Worm (Caenorhabditis elegans): Measurements from ENCODE around the gene K09A9.8.

The K09A9.8 gene

DNA sequence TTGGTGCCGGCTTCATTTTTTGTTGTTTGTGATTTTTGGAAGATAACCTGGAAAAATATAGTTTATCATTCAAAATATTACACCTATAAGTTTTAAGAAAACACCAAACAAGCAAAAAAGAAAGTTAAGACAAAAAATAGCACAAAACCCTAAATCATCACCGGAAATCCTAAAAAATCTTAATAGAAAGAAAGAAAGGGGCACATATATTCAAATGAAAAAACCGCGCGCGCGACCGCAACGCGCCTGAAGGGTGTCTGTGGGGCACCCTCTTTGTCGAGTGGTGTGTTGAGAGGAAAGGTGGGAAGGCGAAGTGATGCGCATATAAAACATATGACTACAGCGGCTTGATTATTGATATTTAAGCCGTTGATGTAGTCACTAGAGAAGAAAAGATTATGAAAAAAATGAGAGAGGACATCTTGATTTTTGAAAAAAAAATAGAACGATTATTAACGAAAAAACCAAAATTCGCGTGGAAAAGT, 16.8 kb upstream of the K09A9.8 start, which contains the start of gene K09E9.3:
K09E9.3 (minus strand) TSS at position 51 of the 485 bp plus-strand sequence.
- TF ChIP-seq unc-62 (GFP tag; optimal IDR thresholded peaks at IDR 0.05), result no peak

DNA sequence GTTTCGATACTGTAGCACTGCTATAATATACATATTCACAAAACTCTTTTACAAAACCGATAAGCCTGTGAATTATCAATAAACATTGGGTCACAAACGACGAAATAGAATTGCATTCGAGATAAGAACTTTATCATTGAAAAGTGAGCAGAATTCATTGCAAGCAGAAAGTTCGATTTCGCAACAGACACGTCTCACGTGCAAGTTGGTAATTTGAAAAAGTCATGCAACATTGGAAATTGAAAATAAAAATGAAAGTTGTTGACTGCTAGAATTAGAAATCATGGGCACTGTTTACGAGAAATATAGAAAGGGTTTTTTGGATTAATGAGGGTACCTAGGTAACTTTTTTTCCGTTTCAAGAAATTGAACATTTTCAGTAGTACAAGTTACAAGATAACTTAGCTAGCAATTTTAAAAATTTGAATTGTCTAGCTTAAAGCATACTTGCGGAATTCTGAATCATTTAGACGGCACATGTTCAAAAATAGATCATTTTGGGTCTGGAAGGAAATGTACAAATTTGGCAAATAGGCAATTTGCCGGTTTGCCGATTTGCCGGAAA, 13.6 kb upstream of the K09A9.8 start:
- no peak for TF ChIP-seq unc-62 (GFP tag; optimal IDR thresholded peaks at IDR 0.05)

DNA sequence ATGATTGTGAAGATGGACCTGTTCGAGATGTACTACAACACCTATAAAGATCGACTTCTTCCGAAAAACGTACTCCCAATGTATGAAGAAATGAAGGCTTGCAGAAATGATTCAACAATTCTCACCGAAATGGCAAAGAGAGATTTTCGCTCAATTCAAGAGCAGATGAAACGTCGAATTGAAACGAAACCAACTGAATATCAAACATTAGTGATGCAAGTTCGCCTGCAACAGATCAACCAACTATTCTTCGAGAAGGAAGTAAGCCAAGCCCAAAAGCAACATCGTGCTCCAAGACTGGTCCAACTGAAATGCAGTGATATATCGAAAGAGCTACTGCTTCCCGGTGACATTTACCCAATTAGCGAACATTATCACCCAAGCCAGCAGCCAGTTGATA, 12.7 kb upstream of the K09A9.8 start:
- no peak for TF ChIP-seq unc-62 (GFP tag; optimal IDR thresholded peaks at IDR 0.05)

DNA sequence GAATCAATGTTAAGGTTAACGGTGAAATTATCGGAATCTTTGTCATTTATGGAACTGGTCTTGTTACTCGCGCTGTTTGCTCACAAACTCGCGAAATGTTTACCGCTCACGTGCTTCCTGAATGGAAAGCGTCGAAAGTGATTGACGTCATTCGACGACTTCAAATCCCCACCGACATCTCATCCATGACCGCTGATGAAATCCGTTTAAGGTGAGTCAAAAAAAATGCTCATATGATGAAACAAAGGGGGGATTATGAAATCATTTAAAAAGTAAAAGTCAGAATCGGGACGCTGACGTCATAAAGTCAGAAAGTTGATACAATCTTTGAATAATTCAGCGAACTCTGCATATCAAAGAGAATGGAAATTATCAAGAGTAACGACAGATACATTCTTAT, 11.6 kb upstream of the K09A9.8 start:
- TF ChIP-seq unc-62 (GFP tag; optimal IDR thresholded peaks at IDR 0.05), result no peak

DNA sequence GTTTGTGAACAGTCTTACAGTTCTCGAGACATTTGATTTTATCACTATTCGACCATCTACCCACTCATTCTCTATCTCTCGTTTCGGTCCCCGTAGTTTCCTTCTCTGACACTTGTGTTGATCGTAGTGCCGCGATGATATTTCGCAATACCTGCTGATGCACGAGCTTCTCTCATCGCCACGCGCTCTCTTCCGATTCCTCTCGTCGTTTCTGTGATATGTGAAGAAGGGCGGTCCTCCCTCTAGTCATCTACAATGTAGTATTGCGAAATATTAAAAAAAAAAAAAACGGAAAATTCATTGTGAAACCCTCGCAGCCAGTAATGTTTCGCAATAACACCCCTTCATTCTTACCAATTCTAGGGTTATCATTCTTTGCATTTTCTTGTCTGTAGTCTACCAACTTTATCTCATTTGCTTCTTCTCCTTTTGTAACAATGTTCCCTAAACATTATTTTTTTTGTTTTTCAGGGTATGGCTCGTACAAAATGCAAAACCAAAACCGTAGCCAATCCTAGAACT, 10.6 kb upstream of the K09A9.8 start, which contains the start of gene nipi-3:
nipi-3 (plus strand) TSS at position 472 of the 522 bp plus-strand sequence.
- no peak for TF ChIP-seq unc-62 (GFP tag; optimal IDR thresholded peaks at IDR 0.05)

ce11 chrX:15606585-15607276, 9.8 kb upstream of the K09A9.8 start, which contains the start of gene rab-14:
Gene rab-14 (minus strand): TSS chrX:15606635.
- TF ChIP-seq unc-62 (GFP tag; optimal IDR thresholded peaks at IDR 0.05), result no peak

- TF ChIP-seq unc-62 (GFP tag; optimal IDR thresholded peaks at IDR 0.05), result no peak
Measured at ce11 chrX:15604236-15604635, 7.3 kb upstream of the K09A9.8 start.

- no peak for TF ChIP-seq unc-62 (GFP tag; optimal IDR thresholded peaks at IDR 0.05)
Measured at ce11 chrX:15600512-15601117, 3.6 kb upstream of the K09A9.8 start, which contains the start of gene ent-2. Gene ent-2 (plus strand): TSS chrX:15601067.

ce11 chrX:15599925-15600324, 2.9 kb upstream of the K09A9.8 start:
- TF ChIP-seq unc-62 (GFP tag; optimal IDR thresholded peaks at IDR 0.05), result no peak

DNA sequence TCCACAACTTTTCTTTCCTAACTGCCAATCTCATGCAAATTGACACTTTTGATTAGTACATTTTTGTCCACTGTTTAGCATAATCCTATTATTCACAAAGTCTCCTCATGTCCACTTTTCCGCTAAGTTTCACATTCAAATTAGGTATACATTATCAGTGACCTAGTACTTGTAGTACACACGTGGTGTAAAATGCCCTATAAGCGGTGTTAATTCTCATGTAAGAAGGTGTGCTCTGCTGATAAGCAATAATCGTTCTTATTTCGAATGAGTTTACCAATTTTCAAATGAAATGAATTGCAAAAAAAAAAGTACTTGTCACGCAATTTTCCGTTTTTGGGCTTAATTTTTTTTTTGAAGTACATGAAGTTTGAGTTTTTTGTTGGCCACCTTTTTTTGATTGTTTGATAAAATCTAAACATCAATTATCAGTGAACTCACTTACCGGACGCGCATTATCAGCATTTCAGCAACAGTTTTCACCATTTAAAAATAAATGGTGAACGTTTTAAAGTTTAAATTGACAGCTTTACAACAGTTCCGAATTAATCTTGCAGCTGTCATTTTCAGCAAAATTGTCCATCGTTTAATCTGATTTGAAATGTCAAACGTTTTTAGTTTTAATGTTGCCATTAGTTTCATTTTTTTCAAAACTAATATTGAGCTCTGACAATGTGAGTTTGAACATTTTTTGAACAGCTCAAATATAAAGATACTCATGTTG, 1.8 kb upstream of the K09A9.8 start:
- no peak for TF ChIP-seq unc-62 (GFP tag; optimal IDR thresholded peaks at IDR 0.05)

DNA sequence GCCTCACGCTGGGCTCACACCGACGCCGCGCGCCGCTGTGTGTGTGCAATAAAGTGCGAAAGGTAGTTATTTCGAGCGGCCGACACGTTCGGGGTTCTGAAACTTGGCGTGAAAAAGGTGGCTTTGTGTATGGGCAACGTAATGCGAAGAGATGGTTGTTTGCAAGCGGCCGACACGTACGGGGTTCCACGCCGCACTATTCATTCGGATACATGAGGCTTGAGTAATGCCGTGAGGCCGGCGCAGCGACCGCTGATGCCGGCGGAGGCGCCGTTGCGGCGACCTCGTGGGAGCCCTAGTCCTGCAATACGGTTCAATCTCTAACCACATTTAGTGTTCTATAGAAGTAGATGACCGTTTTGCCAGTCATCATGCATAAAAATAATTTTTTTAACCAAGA, 3.0 kb downstream of the K09A9.8 start:
- no peak for TF ChIP-seq unc-62 (GFP tag; optimal IDR thresholded peaks at IDR 0.05)

- no peak for TF ChIP-seq unc-62 (GFP tag; optimal IDR thresholded peaks at IDR 0.05)
Measured at ce11 chrX:15593366-15593765, 3.6 kb downstream of the K09A9.8 start.

DNA sequence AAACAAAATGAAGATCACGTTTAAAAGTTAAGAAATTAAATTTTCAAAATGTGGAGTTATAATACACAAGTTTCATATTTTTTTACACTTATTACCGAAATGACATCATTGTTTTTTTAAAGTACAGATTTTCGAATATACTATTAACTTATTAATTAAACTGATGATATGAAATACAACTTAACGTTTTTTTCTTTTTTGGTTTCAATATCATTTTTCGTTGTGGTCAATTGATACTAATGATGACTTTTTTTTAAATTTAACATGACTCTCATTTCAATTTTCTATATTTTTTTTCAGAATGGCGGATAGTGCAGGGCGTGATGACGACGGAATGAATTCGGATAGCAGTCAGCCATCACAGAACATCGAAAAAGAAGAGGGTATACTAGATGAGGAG, 5.9 kb downstream of the K09A9.8 start, which contains the start of gene usp-33:
usp-33 (plus strand) TSS at position 301 of the 400 bp plus-strand sequence.
- TF ChIP-seq unc-62 (GFP tag; optimal IDR thresholded peaks at IDR 0.05), result no peak

- no peak for TF ChIP-seq unc-62 (GFP tag; optimal IDR thresholded peaks at IDR 0.05)
Measured at ce11 chrX:15590347-15590928, 6.5 kb downstream of the K09A9.8 start, which contains the start of gene gas-1. Gene gas-1 (minus strand): TSS chrX:15590397.

DNA sequence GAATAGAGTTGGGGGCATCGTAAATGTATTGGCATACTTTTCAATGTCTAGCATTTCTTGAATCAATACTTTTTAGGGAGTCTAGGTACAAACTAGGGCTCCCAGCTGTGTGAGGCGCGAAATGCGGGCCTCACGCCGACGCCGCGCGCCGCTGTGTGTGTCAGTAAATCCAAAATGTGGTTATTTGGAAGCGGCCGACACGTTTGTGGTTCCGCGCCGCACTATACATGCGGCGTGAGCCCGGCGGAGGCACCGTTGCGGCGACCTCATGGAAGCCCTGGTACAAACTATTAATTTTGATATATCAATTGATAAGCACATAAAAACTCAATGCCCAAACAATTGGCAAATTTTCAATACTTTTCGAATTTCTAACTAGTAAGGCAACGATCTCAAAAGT, 10.8 kb downstream of the K09A9.8 start:
- TF ChIP-seq unc-62 (GFP tag; optimal IDR thresholded peaks at IDR 0.05), result no peak

Measured in whole organism, dauer.